Fruit fly (Drosophila melanogaster): Measurements from ENCODE around the gene emc.

Gene emc

dm6 chr3L:724518-725341, 24.5 kb upstream of the emc start:
- peak; percentile 74; the same call in 1 of the 3 replicates for TF ChIP-seq C15 (GFP tag; IDR thresholded peaks at IDR 0.05)
- peak; percentile 82 for TF ChIP-seq CG12942 (GFP tag; optimal IDR thresholded peaks at IDR 0.05)
- peak; percentile 88 for TF ChIP-seq lbe (GFP tag; optimal IDR thresholded peaks at IDR 0.05)
- TF ChIP-seq CG13894 (tag; optimal IDR thresholded peaks at IDR 0.05) = no peak
- TF ChIP-seq CG3065 (GFP tag; optimal IDR thresholded peaks at IDR 0.05) = peak; percentile 86
- peak; percentile 93 for TF ChIP-seq Chrac-16 (GFP tag; optimal IDR thresholded peaks at IDR 0.05)
- TF ChIP-seq CG33213 (GFP tag; optimal IDR thresholded peaks at IDR 0.05) = peak; percentile 95
- TF ChIP-seq CG12236 (GFP tag; optimal IDR thresholded peaks at IDR 0.05) = peak; percentile 95
- TF ChIP-seq Lpt (GFP tag; optimal IDR thresholded peaks at IDR 0.05) = no peak
- peak; percentile 94 for TF ChIP-seq tin (GFP tag; optimal IDR thresholded peaks at IDR 0.05)
- TF ChIP-seq exex (tag; optimal IDR thresholded peaks at IDR 0.05) = no peak
- peak; percentile 82 for TF ChIP-seq tx (GFP tag; optimal IDR thresholded peaks at IDR 0.05)
- peak; percentile 89 for TF ChIP-seq ttk (GFP tag; IDR thresholded peaks at IDR 0.05)
- peak; percentile 83; the same call in 2 of the 3 replicates for TF ChIP-seq CG2889 (GFP tag; IDR thresholded peaks at IDR 0.05)
- TF ChIP-seq ham (GFP tag; IDR thresholded peaks at IDR 0.05) = no peak
- TF ChIP-seq Antp (GFP tag; optimal IDR thresholded peaks at IDR 0.05) = peak; percentile 94
- peak; percentile 75 for TF ChIP-seq CG4328 (GFP tag; optimal IDR thresholded peaks at IDR 0.05)
- TF ChIP-seq CG17361 (GFP tag; IDR thresholded peaks at IDR 0.05) = peak; percentile 94
- TF ChIP-seq dati (GFP tag; IDR thresholded peaks at IDR 0.05) = peak; percentile 90
- peak; percentile 23 for TF ChIP-seq Hey (tag; optimal IDR thresholded peaks at IDR 0.05)
- TF ChIP-seq ems (GFP tag; optimal IDR thresholded peaks at IDR 0.05) = peak; percentile 92
- TF ChIP-seq crp (GFP tag; optimal IDR thresholded peaks at IDR 0.05) = peak in 1 of 2 experiments; percentile 55
- peak; percentile 85 for TF ChIP-seq maf-S (GFP tag; optimal IDR thresholded peaks at IDR 0.05)
- peak; percentile 96 for TF ChIP-seq sim (GFP tag; IDR thresholded peaks at IDR 0.05)
- peak; percentile 87 for TF ChIP-seq lmd (GFP tag; IDR thresholded peaks at IDR 0.05)
- peak; percentile 95 for TF ChIP-seq CG12391 (tag; optimal IDR thresholded peaks at IDR 0.05)
- peak; percentile 89 for TF ChIP-seq CG12104 (GFP tag; optimal IDR thresholded peaks at IDR 0.05)
- TF ChIP-seq CG30020 (tag; optimal IDR thresholded peaks at IDR 0.05) = peak; percentile 77
- TF ChIP-seq CG15601 (tag; optimal IDR thresholded peaks at IDR 0.05) = peak; percentile 95
- TF ChIP-seq CG11695 (GFP tag; IDR thresholded peaks at IDR 0.05) = peak; percentile 91
- TF ChIP-seq eyg (GFP tag; optimal IDR thresholded peaks at IDR 0.05) = peak; percentile 85
- peak; percentile 76 for TF ChIP-seq ab (GFP tag; optimal IDR thresholded peaks at IDR 0.05)
- TF ChIP-seq Bgb (GFP tag; IDR thresholded peaks at IDR 0.05; ENCODE audit: partially characterized antibody) = no peak
- TF ChIP-seq jing (GFP tag; optimal IDR thresholded peaks at IDR 0.05) = peak; percentile 78
- peak; percentile 69 for TF ChIP-seq CG9215 (GFP tag; IDR thresholded peaks at IDR 0.05)
- peak; percentile 82 for TF ChIP-seq CG7745 (tag; optimal IDR thresholded peaks at IDR 0.05)
- TF ChIP-seq tgo (GFP tag; IDR thresholded peaks at IDR 0.05) = peak; percentile 90
- TF ChIP-seq pfk (GFP tag; optimal IDR thresholded peaks at IDR 0.05) = peak; percentile 18
- TF ChIP-seq Ssrp (tag; optimal IDR thresholded peaks at IDR 0.05) = peak; percentile 89
- peak; percentile 86 for TF ChIP-seq CG18619 (GFP tag; optimal IDR thresholded peaks at IDR 0.05)
- peak; percentile 93 for TF ChIP-seq CG10209 (GFP tag; optimal IDR thresholded peaks at IDR 0.05)
- no peak; the same call in 1 of the 2 replicates for TF ChIP-seq inv (GFP tag; IDR thresholded peaks at IDR 0.05; ENCODE audit: partially characterized antibody)
- peak; percentile 5 for TF ChIP-seq luna (GFP tag; optimal IDR thresholded peaks at IDR 0.05)
- peak; percentile 71 for TF ChIP-seq E2f2 (GFP tag; IDR thresholded peaks at IDR 0.05)
- TF ChIP-seq CG17328 (GFP tag; IDR thresholded peaks at IDR 0.05) = peak; percentile 97
- TF ChIP-seq CG11696 (GFP tag; IDR thresholded peaks at IDR 0.05) = peak; percentile 88
- peak; percentile 83 for TF ChIP-seq CG17186 (GFP tag; optimal IDR thresholded peaks at IDR 0.05)
- TF ChIP-seq Doc3 (GFP tag; IDR thresholded peaks at IDR 0.05; ENCODE audit: partially characterized antibody) = no peak
- peak; percentile 96 for TF ChIP-seq CG3726 (GFP tag; IDR thresholded peaks at IDR 0.05)
